Worm (Caenorhabditis elegans) whole organism, early embryonic: ENCODE results near the gene bath-33.
"Not testable (repeated sequence)": the region's sequence is repeated elsewhere in the genome, so short reads cannot be mapped to it uniquely, and the experiment has no call there.

Experiments
- B0310.2 ChIP-seq: sonication (generic microtip); optimal IDR thresholded peaks from 2 replicates; lab custom pipeline; 2016; ENCODE audit warnings: mild to moderate bottlenecking, missing genetic modification characterization, missing compliant biosample characterization
- aly-1 ChIP-seq: sonication (generic microtip); optimal IDR thresholded peaks from 2 replicates; lab custom pipeline; 2016; ENCODE audit warnings: missing genetic modification characterization, missing compliant biosample characterization
- ama-1 ChIP-seq: fragments of 150-350 bp; optimal IDR thresholded peaks from 2 replicates; lab custom pipeline; 2014
- ceh-13 ChIP-seq: fragments of 200-800 bp; sonication (Bioruptor generic); optimal IDR thresholded peaks from 2 replicates; lab custom pipeline; 2018; ENCODE audit warnings: mild to moderate bottlenecking, missing genetic modification characterization, missing compliant biosample characterization
- ceh-36 ChIP-seq: sonication (generic microtip); optimal IDR thresholded peaks from 2 replicates; lab custom pipeline; 2016; ENCODE audit warnings: missing genetic modification characterization, inconsistent platforms, missing compliant biosample characterization
- ets-7 ChIP-seq: sonication (generic microtip); optimal IDR thresholded peaks from 2 replicates; lab custom pipeline; 2016; ENCODE audit warnings: missing genotype, missing genetic modification characterization, missing compliant biosample characterization
- flt-1 ChIP-seq: fragments of 200-800 bp; sonication (Bioruptor generic); IDR thresholded peaks from 2 replicates; pipeline ENCODE4 v1.3.6; 2022; ENCODE audit warnings: missing genetic modification characterization, missing compliant biosample characterization
- hmbx-1 ChIP-seq: sonication (generic microtip); optimal IDR thresholded peaks from 2 replicates; lab custom pipeline; 2016; ENCODE audit warnings: mild to moderate bottlenecking, missing genetic modification characterization, missing compliant biosample characterization
- hmg-4 ChIP-seq: fragments of 200-800 bp; sonication (Bioruptor generic); optimal IDR thresholded peaks from 2 replicates; lab custom pipeline; 2018; ENCODE audit warnings: mild to moderate bottlenecking, missing genetic modification characterization, missing compliant biosample characterization
- hnd-1 ChIP-seq: sonication (generic microtip); optimal IDR thresholded peaks from 2 replicates; lab custom pipeline; 2016; ENCODE audit warnings: missing genetic modification characterization, missing compliant biosample characterization
- pes-1 ChIP-seq: fragments of 200-800 bp; sonication (Bioruptor generic); IDR thresholded peaks from 2 replicates; pipeline ENCODE4 v1.3.6; 2022; ENCODE audit warnings: missing genetic modification reagents, missing genetic modification characterization, missing compliant biosample characterization
- sea-1 ChIP-seq: fragments of 200-800 bp; sonication (Bioruptor generic); conservative IDR thresholded peaks from 2 replicates; pipeline ENCODE4 v1.3.6; 2022; ENCODE audit warnings: missing genetic modification characterization, missing compliant biosample characterization
- tbx-11 ChIP-seq: fragments of 200-800 bp; sonication (Bioruptor generic); IDR thresholded peaks from 2 replicates; pipeline ENCODE4 v1.3.6; 2022; ENCODE audit warnings: missing genetic modification characterization, missing compliant biosample characterization
- tbx-37 ChIP-seq: fragments of 200-800 bp; sonication (Bioruptor generic); conservative IDR thresholded peaks from 2 replicates; pipeline ENCODE4 v1.3.6; 2022; ENCODE audit warnings: missing genetic modification reagents, missing genetic modification characterization, missing compliant biosample characterization
- tra-4 ChIP-seq: sonication (generic microtip); optimal IDR thresholded peaks from 2 replicates; lab custom pipeline; 2017; ENCODE audit warnings: missing genetic modification characterization, missing compliant biosample characterization

Gene bath-33

ce11 chrII:1560839-1561238 lies 45.1 kb downstream of the bath-33 start:
- TF ChIP-seq ets-7 (tag; lab: Kevin White, UChicago) (no peak), hnd-1 (tag; lab: Kevin White, UChicago) (no peak), tbx-11 (no peak), ceh-13 (GFP tag; lab: Kevin White, UChicago) (no peak), aly-1 (tag; lab: Kevin White, UChicago) (no peak), B0310.2 (tag; lab: Kevin White, UChicago) (no peak), tra-4 (tag; lab: Kevin White, UChicago) (no peak), flt-1 (GFP tag; lab: Robert Waterston, UW) (no peak), hmbx-1 (tag; lab: Kevin White, UChicago) (no peak), ama-1 (lab: Kevin White, UChicago) (no peak), ceh-36 (tag; lab: Kevin White, UChicago) (no peak), pes-1 (GFP tag; lab: Robert Waterston, UW) (no peak), sea-1 (GFP tag; lab: Robert Waterston, UW) (no peak), tbx-37 (GFP tag; lab: Robert Waterston, UW) (no peak), hmg-4 (GFP tag; lab: Kevin White, UChicago) (no peak)

ce11 chrII:1556217-1556616 lies 49.8 kb downstream of the bath-33 start, which contains the start of the genes fbxb-54 and fbxb-50:
Gene fbxb-54 (minus strand): TSS chrII:1556317.
Gene fbxb-50 (plus strand): TSS chrII:1556443.
- not testable (repeated sequence) for TF ChIP-seq tra-4, hmbx-1, aly-1 (tag; lab: Kevin White, UChicago)
